Fruit fly (Drosophila melanogaster) whole organism, embryonic: ENCODE results near the gene Acsx4.

ENCODE experiments used
- CG10209 ChIP-seq: fragments of 200-800 bp; sonication (Bioruptor generic); optimal IDR thresholded peaks from 3 replicates; lab custom pipeline; 2017; ENCODE audit warnings: missing biosample characterization, mild to moderate bottlenecking, missing genetic modification characterization, missing genetic modification reagents
- CG34224 ChIP-seq: fragments of 200-800 bp; sonication (Bioruptor generic); IDR thresholded peaks from 3 replicates; pipeline ENCODE4 v1.3.6; 2022; ENCODE audit warnings: missing biosample characterization, missing genetic modification characterization; ENCODE audit not compliant: partially characterized antibody
- sqz ChIP-seq: fragments of 200-800 bp; sonication (Bioruptor generic); optimal IDR thresholded peaks from 3 replicates; lab custom pipeline; 2018; ENCODE audit warnings: missing biosample characterization, mild to moderate bottlenecking, missing genetic modification characterization

dm6 chr3R:19824480-19824879, 41.2 kb downstream of the Acsx4 start:
- TF ChIP-seq sqz (GFP tag; lab: Kevin White, UChicago), result no peak
- TF ChIP-seq CG10209, result no peak
- TF ChIP-seq CG34224 (GFP tag; lab: Robert Waterston, UW), result no peak
